Worm (Caenorhabditis elegans): ENCODE results near the gene rnh-2.

Gene rnh-2

ce11 chrII:8546975-8547374 is 30.0 kb downstream of the rnh-2 start:
- no peak for TF ChIP-seq ama-1 (optimal IDR thresholded peaks at IDR 0.05)
- TF ChIP-seq ceh-36 (tag; optimal IDR thresholded peaks at IDR 0.05): peak; percentile 90
- TF ChIP-seq hmg-4 (GFP tag; optimal IDR thresholded peaks at IDR 0.05): peak; percentile 93
- TF ChIP-seq F13C5.2 (tag; optimal IDR thresholded peaks at IDR 0.05): peak; percentile 86
- peak; percentile 82 for TF ChIP-seq tbx-37 (GFP tag; conservative IDR thresholded peaks at IDR 0.05)
- TF ChIP-seq hmbx-1 (tag; optimal IDR thresholded peaks at IDR 0.05): peak; percentile 77
- peak; percentile 74 for TF ChIP-seq hnd-1 (tag; optimal IDR thresholded peaks at IDR 0.05)
- TF ChIP-seq ceh-13 (GFP tag; optimal IDR thresholded peaks at IDR 0.05): peak; percentile 76
- peak; percentile 70 for TF ChIP-seq tra-4 (tag; optimal IDR thresholded peaks at IDR 0.05)
- peak; percentile 74 for TF ChIP-seq ets-7 (tag; optimal IDR thresholded peaks at IDR 0.05)
- peak; percentile 91 for TF ChIP-seq tbx-11 (GFP tag; IDR thresholded peaks at IDR 0.05)
- peak; percentile 92 for TF ChIP-seq flt-1 (GFP tag; IDR thresholded peaks at IDR 0.05)
- peak; percentile 85 for TF ChIP-seq sea-1 (GFP tag; conservative IDR thresholded peaks at IDR 0.05)
- peak; percentile 90 for TF ChIP-seq pes-1 (GFP tag; IDR thresholded peaks at IDR 0.05)
- peak; percentile 92 for TF ChIP-seq scrt-1 (GFP tag; IDR thresholded peaks at IDR 0.05)
- peak; percentile 81 for TF ChIP-seq B0310.2 (tag; optimal IDR thresholded peaks at IDR 0.05)
- peak; percentile 84 for TF ChIP-seq aly-1 (tag; optimal IDR thresholded peaks at IDR 0.05)

ce11 chrII:8551100-8551499 is 34.1 kb downstream of the rnh-2 start:
- TF ChIP-seq flt-1 (GFP tag; IDR thresholded peaks at IDR 0.05) (no peak), B0310.2 (tag; optimal IDR thresholded peaks at IDR 0.05) (no peak), ceh-13 (GFP tag; optimal IDR thresholded peaks at IDR 0.05) (no peak), F13C5.2 (tag; optimal IDR thresholded peaks at IDR 0.05) (no peak), scrt-1 (GFP tag; IDR thresholded peaks at IDR 0.05) (no peak), aly-1 (tag; optimal IDR thresholded peaks at IDR 0.05) (no peak), sea-1 (GFP tag; conservative IDR thresholded peaks at IDR 0.05) (no peak), tbx-11 (GFP tag; IDR thresholded peaks at IDR 0.05) (no peak), tbx-37 (GFP tag; conservative IDR thresholded peaks at IDR 0.05) (no peak)

DNA sequence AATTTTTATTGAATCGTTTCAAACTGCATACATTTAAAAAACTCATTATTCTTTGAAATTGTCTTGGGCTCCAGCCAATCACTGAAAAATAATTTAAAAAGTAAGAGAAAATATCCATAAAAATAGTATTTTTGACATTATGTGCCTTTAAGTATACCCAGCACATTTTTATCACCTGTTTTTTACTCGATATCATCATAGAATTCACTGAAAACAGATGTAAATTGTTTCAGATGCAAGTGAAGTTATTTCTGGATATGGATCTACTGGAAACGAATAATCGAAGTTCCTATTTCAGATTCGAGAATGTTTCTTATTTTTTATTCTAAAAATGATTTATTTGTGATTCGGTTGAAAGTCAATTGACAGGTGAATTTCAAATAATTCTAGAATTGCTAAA is 37.6 kb downstream of the rnh-2 start:
- TF ChIP-seq tbx-11 (GFP tag; IDR thresholded peaks at IDR 0.05) (no peak), F13C5.2 (tag; optimal IDR thresholded peaks at IDR 0.05) (no peak), flt-1 (GFP tag; IDR thresholded peaks at IDR 0.05) (no peak), sea-1 (GFP tag; conservative IDR thresholded peaks at IDR 0.05) (no peak), pes-1 (GFP tag; IDR thresholded peaks at IDR 0.05) (no peak), tra-4 (tag; optimal IDR thresholded peaks at IDR 0.05) (no peak)

DNA sequence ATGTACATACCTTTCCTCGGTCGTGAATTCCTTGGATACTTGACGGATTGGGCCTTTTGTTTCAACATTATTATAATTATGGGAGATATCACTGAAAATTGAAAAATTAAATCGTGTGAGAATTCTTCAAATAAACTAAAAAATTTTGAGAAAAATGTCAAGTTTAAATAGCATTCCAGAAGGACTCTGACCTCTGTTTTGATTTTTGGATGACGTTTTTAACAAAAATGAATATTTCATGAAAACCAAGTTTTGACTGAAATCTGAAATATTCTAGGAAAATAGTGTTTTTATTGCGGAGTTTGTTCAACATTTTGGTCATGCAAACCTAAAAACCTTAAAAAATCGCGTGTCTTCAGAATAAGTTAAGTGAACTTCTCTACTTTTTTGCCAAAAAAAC is 39.2 kb downstream of the rnh-2 start, which contains the start of gene glb-27:
glb-27 (minus strand) TSS at position 101 of the 400 bp plus-strand sequence.
- no peak for TF ChIP-seq scrt-1 (GFP tag; IDR thresholded peaks at IDR 0.05)
- TF ChIP-seq aly-1 (tag; optimal IDR thresholded peaks at IDR 0.05): no peak
- no peak for TF ChIP-seq ceh-13 (GFP tag; optimal IDR thresholded peaks at IDR 0.05)
- TF ChIP-seq ets-7 (tag; optimal IDR thresholded peaks at IDR 0.05): no peak
- no peak for TF ChIP-seq B0310.2 (tag; optimal IDR thresholded peaks at IDR 0.05)

ce11 chrII:8559188-8559587 is 42.2 kb downstream of the rnh-2 start:
- TF ChIP-seq flt-1 (GFP tag; IDR thresholded peaks at IDR 0.05) (no peak), ceh-36 (tag; optimal IDR thresholded peaks at IDR 0.05) (no peak), ets-7 (tag; optimal IDR thresholded peaks at IDR 0.05) (no peak), tra-4 (tag; optimal IDR thresholded peaks at IDR 0.05) (no peak), tbx-37 (GFP tag; conservative IDR thresholded peaks at IDR 0.05) (no peak), hmbx-1 (tag; optimal IDR thresholded peaks at IDR 0.05) (no peak), tbx-11 (GFP tag; IDR thresholded peaks at IDR 0.05) (no peak), pes-1 (GFP tag; IDR thresholded peaks at IDR 0.05) (no peak)

- TF ChIP-seq tbx-11 (GFP tag; IDR thresholded peaks at IDR 0.05) (no peak), pes-1 (GFP tag; IDR thresholded peaks at IDR 0.05) (no peak), hnd-1 (tag; optimal IDR thresholded peaks at IDR 0.05) (no peak), ceh-36 (tag; optimal IDR thresholded peaks at IDR 0.05) (peak; percentile 9), ceh-13 (GFP tag; optimal IDR thresholded peaks at IDR 0.05) (no peak), scrt-1 (GFP tag; IDR thresholded peaks at IDR 0.05) (0 out of 2 replicates have a peak, but pooled peaks have one; percentile 55), ets-7 (tag; optimal IDR thresholded peaks at IDR 0.05) (peak; percentile 8), tbx-37 (GFP tag; conservative IDR thresholded peaks at IDR 0.05) (peak; percentile 35), flt-1 (GFP tag; IDR thresholded peaks at IDR 0.05) (peak; percentile 57; the same call in 1 of the 2 replicates), aly-1 (tag; optimal IDR thresholded peaks at IDR 0.05) (peak; percentile 69), tra-4 (tag; optimal IDR thresholded peaks at IDR 0.05) (peak; percentile 50), ama-1 (optimal IDR thresholded peaks at IDR 0.05) (no peak), hmbx-1 (tag; optimal IDR thresholded peaks at IDR 0.05) (no peak), hmg-4 (GFP tag; optimal IDR thresholded peaks at IDR 0.05) (peak; percentile 84), sea-1 (GFP tag; conservative IDR thresholded peaks at IDR 0.05) (peak; percentile 70), F13C5.2 (tag; optimal IDR thresholded peaks at IDR 0.05) (peak; percentile 95), B0310.2 (tag; optimal IDR thresholded peaks at IDR 0.05) (no peak)
Observed at ce11 chrII:8561227-8561626, 44.3 kb downstream of the rnh-2 start, which contains the start of gene iff-2. Gene iff-2 (minus strand): TSS chrII:8561367.

DNA sequence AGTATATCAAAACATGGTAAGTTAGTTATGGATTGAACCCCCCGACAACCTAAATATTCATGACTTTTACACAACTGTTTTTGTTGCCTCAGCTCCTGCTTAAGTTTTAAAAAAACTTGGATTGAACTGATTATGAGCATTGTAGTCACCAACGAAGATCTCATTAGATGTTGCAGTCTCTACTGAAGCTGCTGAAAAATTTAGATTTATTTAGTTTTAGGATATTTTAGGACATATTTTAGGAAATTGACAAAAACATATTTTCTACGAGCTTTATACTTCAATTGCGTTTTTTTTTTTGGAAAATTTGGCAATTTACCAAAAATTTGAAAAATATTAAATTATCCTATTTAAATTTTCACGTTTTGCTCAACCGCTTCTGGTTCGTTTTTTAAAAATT is 45.1 kb downstream of the rnh-2 start, which contains the start of gene F54C9.14:
F54C9.14 (plus strand) TSS at position 301 of the 400 bp plus-strand sequence.
- TF ChIP-seq sea-1 (GFP tag; conservative IDR thresholded peaks at IDR 0.05) (no peak), tbx-11 (GFP tag; IDR thresholded peaks at IDR 0.05) (no peak), scrt-1 (GFP tag; IDR thresholded peaks at IDR 0.05) (no peak), hnd-1 (tag; optimal IDR thresholded peaks at IDR 0.05) (no peak), tbx-37 (GFP tag; conservative IDR thresholded peaks at IDR 0.05) (no peak), flt-1 (GFP tag; IDR thresholded peaks at IDR 0.05) (no peak), tra-4 (tag; optimal IDR thresholded peaks at IDR 0.05) (no peak), ceh-36 (tag; optimal IDR thresholded peaks at IDR 0.05) (no peak), hmbx-1 (tag; optimal IDR thresholded peaks at IDR 0.05) (no peak), ama-1 (optimal IDR thresholded peaks at IDR 0.05) (no peak), B0310.2 (tag; optimal IDR thresholded peaks at IDR 0.05) (no peak), pes-1 (GFP tag; IDR thresholded peaks at IDR 0.05) (no peak), ceh-13 (GFP tag; optimal IDR thresholded peaks at IDR 0.05) (no peak), aly-1 (tag; optimal IDR thresholded peaks at IDR 0.05) (no peak), F13C5.2 (tag; optimal IDR thresholded peaks at IDR 0.05) (no peak), ets-7 (tag; optimal IDR thresholded peaks at IDR 0.05) (no peak), hmg-4 (GFP tag; optimal IDR thresholded peaks at IDR 0.05) (no peak)

Measured in whole organism, early embryonic.